Worm (Caenorhabditis elegans) whole organism, young adult: Measurements from ENCODE around the gene F21C10.7.

Experiments used
- B0019.2 ChIP-seq: fragments of 200-800 bp; sonication (Bioruptor generic); conservative IDR thresholded peaks from 2 replicates; pipeline ENCODE4 v1.3.6; 2022; ENCODE audit warnings: missing genetic modification reagents, missing genetic modification characterization, missing compliant biosample characterization
- B0035.1 ChIP-seq: sonication (generic microtip); optimal IDR thresholded peaks from 2 replicates; lab custom pipeline; 2016; ENCODE audit warnings: missing genetic modification characterization, mild to moderate bottlenecking, missing compliant biosample characterization, missing genotype, missing genetic modification reagents
- F33H1.4 ChIP-seq: fragments of 200-800 bp; sonication (Bioruptor generic); IDR thresholded peaks from 2 replicates; pipeline ENCODE4 v1.3.6; 2022; ENCODE audit warnings: missing genetic modification reagents, missing genetic modification characterization, missing compliant biosample characterization
- F39B2.1 ChIP-seq: fragments of 200-800 bp; sonication (Bioruptor generic); IDR thresholded peaks from 2 replicates; pipeline ENCODE4 v1.3.6; 2022; ENCODE audit warnings: missing genetic modification reagents, missing genetic modification characterization, missing compliant biosample characterization
- T26A5.8 ChIP-seq: sonication (generic microtip); optimal IDR thresholded peaks from 2 replicates; lab custom pipeline; 2016; ENCODE audit warnings: missing genetic modification characterization, missing compliant biosample characterization
- Y53F4B.3 ChIP-seq: fragments of 200-800 bp; sonication (Bioruptor generic); IDR thresholded peaks from 2 replicates; pipeline ENCODE4 v1.3.6; 2022; ENCODE audit warnings: missing genetic modification reagents, missing genetic modification characterization, missing compliant biosample characterization
- Y56A3A.18 ChIP-seq: fragments of 200-800 bp; sonication (Bioruptor generic); IDR thresholded peaks from 2 replicates; pipeline ENCODE4 v1.3.6; 2022; ENCODE audit warnings: missing genetic modification reagents, missing genetic modification characterization, missing compliant biosample characterization
- Y79H2A.3 ChIP-seq: fragments of 200-800 bp; sonication (Bioruptor generic); conservative IDR thresholded peaks from 2 replicates; pipeline ENCODE4 v1.3.6; 2022; ENCODE audit warnings: missing genetic modification reagents, missing genetic modification characterization, missing compliant biosample characterization
- ZK185.1 ChIP-seq: sonication (generic microtip); optimal IDR thresholded peaks from 2 replicates; lab custom pipeline; 2016; ENCODE audit warnings: mild to moderate bottlenecking, missing genetic modification characterization, missing compliant biosample characterization; ENCODE audit not compliant: poor library complexity, severe bottlenecking
- akir-1 ChIP-seq: fragments of 200-800 bp; sonication (Bioruptor generic); optimal IDR thresholded peaks from 2 replicates; lab custom pipeline; 2018; ENCODE audit warnings: mild to moderate bottlenecking, missing genetic modification characterization, moderate library complexity, missing compliant biosample characterization
- ama-1 ChIP-seq, 3 experiments: fragments of 150-350 bp in 1 of 3; sonication (generic microtip) in 2 of 3; optimal IDR thresholded peaks; 2 replicates each; lab custom pipeline; 2014 to 2018; ENCODE audit warnings: missing biosample characterization in 2 of 3, missing genetic modification characterization in 2 of 3, missing genetic modification reagents in 2 of 3
- aptf-3 ChIP-seq: fragments of 200-800 bp; sonication (Bioruptor generic); IDR thresholded peaks from 2 replicates; pipeline ENCODE4 v1.3.6; 2022; ENCODE audit warnings: missing genetic modification characterization, missing compliant biosample characterization
- attf-6 ChIP-seq: fragments of 200-800 bp; sonication (Bioruptor generic); IDR thresholded peaks from 2 replicates; pipeline ENCODE4 v1.3.6; 2022; ENCODE audit warnings: missing genetic modification reagents, missing genetic modification characterization, missing compliant biosample characterization
- bed-1 ChIP-seq: fragments of 200-800 bp; sonication (Bioruptor generic); IDR thresholded peaks from 2 replicates; pipeline ENCODE4 v1.3.6; 2022; ENCODE audit warnings: missing genetic modification reagents, missing genetic modification characterization, missing compliant biosample characterization
- cebp-1 ChIP-seq, 2 experiments: fragments of 200-800 bp in 1 of 2; sonication (Bioruptor generic) in 1 of 2; sonication (generic microtip) in 1 of 2; IDR thresholded peaks in 1 of 2; optimal IDR thresholded peaks in 1 of 2; 2 replicates each; pipeline versions ENCODE4 v1.3.6 to Lab custom; 2017 to 2022; ENCODE audit warnings: missing compliant biosample characterization in 2 of 2, missing genetic modification characterization in 2 of 2, mild to moderate bottlenecking in 1 of 2, missing genetic modification reagents in 1 of 2, moderate library complexity in 1 of 2
- ceh-27 ChIP-seq: fragments of 200-800 bp; sonication (Bioruptor generic); optimal IDR thresholded peaks from 2 replicates; lab custom pipeline; 2018; ENCODE audit warnings: mild to moderate bottlenecking, missing genetic modification characterization, moderate library complexity, missing compliant biosample characterization
- ceh-40 ChIP-seq: fragments of 200-800 bp; sonication (Bioruptor generic); IDR thresholded peaks from 2 replicates; pipeline ENCODE4 v1.3.6; 2022; ENCODE audit warnings: missing genetic modification characterization, missing compliant biosample characterization
- die-1 ChIP-seq: sonication (generic microtip); optimal IDR thresholded peaks from 2 replicates; lab custom pipeline; 2016; ENCODE audit warnings: missing genotype, mild to moderate bottlenecking, missing genetic modification characterization, missing compliant biosample characterization
- dox-1 ChIP-seq: fragments of 200-800 bp; sonication (Bioruptor generic); IDR thresholded peaks from 2 replicates; pipeline ENCODE4 v1.3.6; 2022; ENCODE audit warnings: missing genetic modification reagents, missing genetic modification characterization, missing compliant biosample characterization
- egl-44 ChIP-seq: fragments of 200-800 bp; sonication (Bioruptor generic); IDR thresholded peaks from 2 replicates; pipeline ENCODE4 v1.3.6; 2022; ENCODE audit warnings: missing genetic modification reagents, missing genetic modification characterization, missing compliant biosample characterization
- ets-4 ChIP-seq: fragments of 200-800 bp; sonication (Bioruptor generic); optimal IDR thresholded peaks from 2 replicates; lab custom pipeline; 2018; ENCODE audit warnings: mild to moderate bottlenecking, missing genetic modification characterization, missing compliant biosample characterization
- fkh-3 ChIP-seq: sonication (generic microtip); optimal IDR thresholded peaks from 2 replicates; lab custom pipeline; 2016; ENCODE audit warnings: mild to moderate bottlenecking, missing genetic modification characterization, missing compliant biosample characterization
- hmg-1.2 ChIP-seq: fragments of 200-800 bp; sonication (Bioruptor generic); IDR thresholded peaks from 2 replicates; pipeline ENCODE4 v1.3.6; 2022; ENCODE audit warnings: missing genetic modification reagents, missing genetic modification characterization, missing compliant biosample characterization
- hrde-1 ChIP-seq: sonication (generic microtip); optimal IDR thresholded peaks from 2 replicates; lab custom pipeline; 2016; ENCODE audit warnings: missing genetic modification characterization, mild to moderate bottlenecking, missing compliant biosample characterization, moderate library complexity, missing genotype, missing genetic modification reagents, borderline replicate concordance
- lag-1 ChIP-seq: fragments of 200-800 bp; sonication (Bioruptor generic); IDR thresholded peaks from 2 replicates; pipeline ENCODE4 v1.3.6; 2022; ENCODE audit warnings: missing genetic modification reagents, missing genetic modification characterization, missing compliant biosample characterization
- let-526 ChIP-seq: fragments of 200-800 bp; sonication (Bioruptor generic); IDR thresholded peaks from 2 replicates; pipeline ENCODE4 v1.3.6; 2022; ENCODE audit warnings: missing genetic modification reagents, missing genetic modification characterization, missing compliant biosample characterization
- lin-35 ChIP-seq, 3 experiments: fragments of 150-350 bp in 2 of 3; sonication (generic microtip) in 1 of 3; optimal IDR thresholded peaks; 2 replicates each; lab custom pipeline; 2014 to 2018; ENCODE audit warnings: missing biosample characterization in 3 of 3, missing genetic modification characterization in 3 of 3, missing genetic modification reagents in 3 of 3
- lir-1 ChIP-seq: fragments of 200-800 bp; sonication (Bioruptor generic); conservative IDR thresholded peaks from 2 replicates; pipeline ENCODE4 v1.3.6; 2022; ENCODE audit warnings: missing genetic modification reagents, missing genetic modification characterization, missing compliant biosample characterization
- madf-3 ChIP-seq: fragments of 200-800 bp; sonication (Bioruptor generic); IDR thresholded peaks from 2 replicates; pipeline ENCODE4 v1.3.6; 2022; ENCODE audit warnings: missing genetic modification reagents, missing genetic modification characterization, missing compliant biosample characterization
- mel-28 ChIP-seq: sonication (generic microtip); optimal IDR thresholded peaks from 2 replicates; lab custom pipeline; 2016; ENCODE audit warnings: borderline replicate concordance, mild to moderate bottlenecking, missing genetic modification characterization, missing compliant biosample characterization
- mes-4 ChIP-seq: sonication (generic microtip); optimal IDR thresholded peaks from 2 replicates; lab custom pipeline; 2016; ENCODE audit warnings: missing genotype, missing genetic modification characterization, missing compliant biosample characterization
- mxl-1 ChIP-seq: sonication (generic microtip); optimal IDR thresholded peaks from 2 replicates; lab custom pipeline; 2016; ENCODE audit warnings: missing genetic modification characterization, missing compliant biosample characterization
- nhr-80 ChIP-seq: sonication (generic microtip); optimal IDR thresholded peaks from 2 replicates; lab custom pipeline; 2016; ENCODE audit warnings: missing genetic modification characterization, missing compliant biosample characterization
- nhr-90 ChIP-seq: sonication (generic microtip); optimal IDR thresholded peaks from 2 replicates; lab custom pipeline; 2016; ENCODE audit warnings: missing genotype, mild to moderate bottlenecking, missing genetic modification characterization, missing compliant biosample characterization
- pbrm-1 ChIP-seq: fragments of 200-800 bp; sonication (Bioruptor generic); IDR thresholded peaks from 2 replicates; pipeline ENCODE4 v1.3.6; 2022; ENCODE audit warnings: missing genetic modification reagents, missing genetic modification characterization, missing compliant biosample characterization
- pha-4 ChIP-seq: fragments of 150-350 bp; sonication (generic microtip); optimal IDR thresholded peaks from 2 replicates; lab custom pipeline; 2014; ENCODE audit warnings: missing biosample characterization, missing genetic modification reagents, missing genetic modification characterization
- rec-8 ChIP-seq, 2 experiments: sonication (generic microtip); optimal IDR thresholded peaks; 2 replicates each; lab custom pipeline; 2016; ENCODE audit warnings: mild to moderate bottlenecking in 2 of 2, missing genetic modification characterization in 2 of 2, missing genetic modification reagents in 2 of 2, missing genotype in 2 of 2, missing biosample characterization in 1 of 2, missing compliant biosample characterization in 1 of 2, moderate library complexity in 1 of 2
- sdz-38 ChIP-seq: sonication (generic microtip); optimal IDR thresholded peaks from 2 replicates; lab custom pipeline; 2016; ENCODE audit warnings: missing genotype, missing genetic modification characterization, missing compliant biosample characterization
- tbp1 ChIP-seq: fragments of 200-800 bp; sonication (Bioruptor generic); optimal IDR thresholded peaks from 2 replicates; lab custom pipeline; 2018; ENCODE audit warnings: mild to moderate bottlenecking, missing genetic modification characterization, missing compliant biosample characterization
- zfh-2 ChIP-seq: fragments of 200-800 bp; sonication (Bioruptor generic); conservative IDR thresholded peaks from 2 replicates; pipeline ENCODE4 v1.3.6; 2022; ENCODE audit warnings: missing genetic modification reagents, missing genetic modification characterization, missing compliant biosample characterization
- ztf-18 ChIP-seq: sonication (generic microtip); optimal IDR thresholded peaks from 2 replicates; lab custom pipeline; 2016; ENCODE audit warnings: missing genotype, mild to moderate bottlenecking, missing genetic modification characterization, missing compliant biosample characterization
- ztf-26 ChIP-seq: sonication (generic microtip); optimal IDR thresholded peaks from 2 replicates; lab custom pipeline; 2017; ENCODE audit warnings: missing genetic modification characterization, missing compliant biosample characterization
- ztf-3 ChIP-seq: fragments of 200-800 bp; sonication (Bioruptor generic); optimal IDR thresholded peaks from 2 replicates; lab custom pipeline; 2018; ENCODE audit warnings: mild to moderate bottlenecking, missing genetic modification characterization, missing compliant biosample characterization

Gene F21C10.7

ce11 chrV:9094060-9094628, 18.4 kb upstream of the F21C10.7 start (continued):
- peak; percentile 47 for TF ChIP-seq tbp1 (GFP tag; lab: Kevin White, UChicago)
- no peak for TF ChIP-seq Y56A3A.18 (GFP tag; lab: Robert Waterston, UW)
- peak; percentile 46 for TF ChIP-seq nhr-80
- TF ChIP-seq pbrm-1: no peak
- no peak for TF ChIP-seq ceh-27 (GFP tag; lab: Kevin White, UChicago)
- no peak for TF ChIP-seq dox-1 (GFP tag; lab: Robert Waterston, UW)
- no peak for TF ChIP-seq F39B2.1 (GFP tag; lab: Robert Waterston, UW)
- TF ChIP-seq mxl-1: no peak
- TF ChIP-seq B0035.1 (tag; lab: Kevin White, UChicago): no peak
- no peak for TF ChIP-seq bed-1 (GFP tag; lab: Robert Waterston, UW)

- TF ChIP-seq akir-1 (GFP tag; lab: Kevin White, UChicago) (no peak), lin-35 (GFP tag; optimal IDR thresholded peaks at IDR 0.05; lab: Kevin White, UChicago) (peak in 1 of 3 experiments; percentile 1), fkh-3 (no peak), T26A5.8 (no peak)
- TF ChIP-seq, all 124 proteins: peak for 1
Observed at ce11 chrV:9094976-9095375, 17.6 kb upstream of the F21C10.7 start.

ce11 chrV:9095613-9096317, 16.8 kb upstream of the F21C10.7 start, which contains the start of gene F21C10.10:
Gene F21C10.10, plus strand, starts transcription at chrV:9096267.
- TF ChIP-seq ceh-40 (GFP tag; lab: Robert Waterston, UW) (no peak), hrde-1 (tag; lab: Kevin White, UChicago) (no peak), let-526 (GFP tag; lab: Robert Waterston, UW) (0 out of 2 replicates have a peak, but pooled peaks have one; percentile 34), aptf-3 (GFP tag; lab: Robert Waterston, UW) (no peak), ztf-26 (tag; lab: Kevin White, UChicago) (peak; percentile 87), egl-44 (GFP tag; lab: Robert Waterston, UW) (peak; percentile 42; the same call in 1 of the 2 replicates), nhr-90 (tag; lab: Kevin White, UChicago) (peak; percentile 27), B0019.2 (GFP tag; lab: Robert Waterston, UW) (no peak), sdz-38 (tag; lab: Kevin White, UChicago) (no peak), madf-3 (GFP tag; lab: Robert Waterston, UW) (no peak), ama-1 (optimal IDR thresholded peaks at IDR 0.05; lab: Kevin White, UChicago) (peak; percentile 59), ama-1 (GFP tag; optimal IDR thresholded peaks at IDR 0.05; lab: Kevin White, UChicago) (no peak), tbp1 (GFP tag; lab: Kevin White, UChicago) (peak; percentile 54), hmg-1.2 (GFP tag; lab: Robert Waterston, UW) (peak; percentile 90), ets-4 (no peak), die-1 (tag; lab: Kevin White, UChicago) (peak; percentile 21), F33H1.4 (GFP tag; lab: Robert Waterston, UW) (no peak), ztf-18 (tag; lab: Kevin White, UChicago) (no peak), rec-8 (tag; optimal IDR thresholded peaks at IDR 0.05; lab: Kevin White, UChicago) (no peak), Y79H2A.3 (GFP tag; lab: Robert Waterston, UW) (no peak), lag-1 (GFP tag; lab: Robert Waterston, UW) (no peak), ztf-3 (no peak), attf-6 (GFP tag; lab: Robert Waterston, UW) (no peak), ZK185.1 (tag; lab: Kevin White, UChicago) (peak; percentile 69), Y53F4B.3 (no peak), lir-1 (GFP tag; lab: Robert Waterston, UW) (no peak), zfh-2 (GFP tag; lab: Robert Waterston, UW) (no peak), mel-28 (tag; lab: Kevin White, UChicago) (no peak), cebp-1 (GFP tag; IDR thresholded peaks at IDR 0.05; lab: Robert Waterston, UW) (no peak), cebp-1 (tag; optimal IDR thresholded peaks at IDR 0.05; lab: Kevin White, UChicago) (peak; percentile 81), F39B2.1 (GFP tag; lab: Robert Waterston, UW) (no peak), mes-4 (tag; lab: Kevin White, UChicago) (no peak), pha-4 (tag; lab: Kevin White, UChicago) (peak; percentile 86)
